Worm (Caenorhabditis elegans) whole organism, L2 larva: ENCODE measurements around the gene eef-1B.1.

ENCODE experiments used
- ZK546.5 ChIP-seq: sonication (generic microtip); optimal IDR thresholded peaks from 2 replicates; lab custom pipeline; 2017; ENCODE audit warnings: missing biosample characterization, missing genetic modification characterization
- ama-1 ChIP-seq: fragments of 150-350 bp; optimal IDR thresholded peaks from 2 replicates; lab custom pipeline; 2018; ENCODE audit warnings: inconsistent platforms
- nhr-11 ChIP-seq: fragments of 150-350 bp; optimal IDR thresholded peaks from 2 replicates; lab custom pipeline; 2014; ENCODE audit warnings: missing biosample characterization, missing genetic modification characterization

DNA sequence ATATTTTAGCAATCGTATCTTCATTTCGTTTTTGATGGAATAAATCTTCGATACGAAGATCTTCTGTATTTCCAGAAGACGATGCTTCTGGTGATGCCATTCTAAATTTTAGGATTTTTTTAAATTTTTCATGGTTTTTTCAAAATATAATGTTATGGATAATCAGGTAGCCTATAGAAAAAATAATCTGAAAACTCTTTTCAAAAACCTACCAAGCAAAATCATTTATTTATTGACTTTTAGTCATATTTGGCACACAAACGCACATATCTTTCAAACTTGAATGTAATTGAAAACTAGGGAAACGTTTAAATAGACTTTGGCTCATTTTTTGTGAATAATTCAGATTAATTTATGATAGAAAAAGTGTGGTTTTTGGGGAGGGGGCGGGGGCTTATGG is 43.3 kb upstream of the eef-1B.1 start, which contains the start of gene F44B9.5:
- no peak for TF ChIP-seq nhr-11 (tag; lab: Kevin White, UChicago)
- TF ChIP-seq ama-1, result no peak
- TF ChIP-seq ZK546.5, result no peak
